Worm (Caenorhabditis elegans) whole organism, late embryonic: ENCODE measurements around the gene cpg-9.

Experiments used
- C08G9.2 ChIP-seq: sonication (generic microtip); optimal IDR thresholded peaks from 2 replicates; lab custom pipeline; 2016; ENCODE audit warnings: mild to moderate bottlenecking, missing genetic modification characterization, moderate library complexity, missing compliant biosample characterization
- F13H6.1 ChIP-seq: sonication (generic microtip); optimal IDR thresholded peaks from 2 replicates; lab custom pipeline; 2016; ENCODE audit warnings: missing genetic modification characterization, missing compliant biosample characterization
- K09A11.1 ChIP-seq: sonication (generic microtip); optimal IDR thresholded peaks from 2 replicates; lab custom pipeline; 2017; ENCODE audit warnings: antibody characterized with exemption, mild to moderate bottlenecking, missing genetic modification characterization, missing compliant biosample characterization; ENCODE audit not compliant: insufficient read depth
- ahr-1 ChIP-seq: sonication (generic microtip); optimal IDR thresholded peaks from 2 replicates; lab custom pipeline; 2016; ENCODE audit warnings: missing genetic modification characterization, missing compliant biosample characterization
- ama-1 ChIP-seq: fragments of 150-350 bp; optimal IDR thresholded peaks from 2 replicates; lab custom pipeline; 2014
- ceh-24 ChIP-seq: sonication (generic microtip); optimal IDR thresholded peaks from 2 replicates; lab custom pipeline; 2016; ENCODE audit warnings: mild to moderate bottlenecking, missing genetic modification characterization, missing compliant biosample characterization
- ceh-30 ChIP-seq: fragments of 150-350 bp; optimal IDR thresholded peaks from 2 replicates; lab custom pipeline; 2014; ENCODE audit warnings: missing biosample characterization, missing genetic modification characterization
- ceh-31 ChIP-seq: sonication (generic microtip); optimal IDR thresholded peaks from 2 replicates; lab custom pipeline; 2016; ENCODE audit warnings: missing genetic modification characterization, missing compliant biosample characterization
- ceh-34 ChIP-seq: sonication (generic microtip); optimal IDR thresholded peaks from 2 replicates; lab custom pipeline; 2016; ENCODE audit warnings: mild to moderate bottlenecking, missing genetic modification characterization, missing compliant biosample characterization
- dmd-4 ChIP-seq: sonication (generic microtip); optimal IDR thresholded peaks from 2 replicates; lab custom pipeline; 2016; ENCODE audit warnings: borderline replicate concordance, missing genetic modification characterization, missing compliant biosample characterization
- elt-2 ChIP-seq: sonication (generic microtip); optimal IDR thresholded peaks from 2 replicates; lab custom pipeline; 2016; ENCODE audit warnings: missing genetic modification reagents, missing genetic modification characterization, missing compliant biosample characterization
- fax-1 ChIP-seq: sonication (generic microtip); optimal IDR thresholded peaks from 2 replicates; lab custom pipeline; 2016; ENCODE audit warnings: missing genotype, missing genetic modification characterization, missing compliant biosample characterization
- fkh-6 ChIP-seq: sonication (generic microtip); optimal IDR thresholded peaks from 2 replicates; lab custom pipeline; 2016; ENCODE audit warnings: missing genetic modification characterization, missing compliant biosample characterization
- gmeb-2 ChIP-seq: sonication (generic microtip); optimal IDR thresholded peaks from 2 replicates; lab custom pipeline; 2016; ENCODE audit warnings: missing genetic modification characterization, inconsistent platforms, missing compliant biosample characterization
- hlh-30 ChIP-seq: sonication (generic microtip); optimal IDR thresholded peaks from 2 replicates; lab custom pipeline; 2017; ENCODE audit warnings: antibody characterized with exemption, missing genetic modification characterization, missing compliant biosample characterization; ENCODE audit not compliant: insufficient read depth
- hlh-6 ChIP-seq: sonication (generic microtip); optimal IDR thresholded peaks from 2 replicates; lab custom pipeline; 2016; ENCODE audit warnings: missing genotype, missing genetic modification characterization, missing compliant biosample characterization
- hlh-8 ChIP-seq: sonication (generic microtip); optimal IDR thresholded peaks from 2 replicates; lab custom pipeline; 2016; ENCODE audit warnings: missing genotype, missing genetic modification characterization, missing compliant biosample characterization
- mec-3 ChIP-seq: sonication (generic microtip); optimal IDR thresholded peaks from 2 replicates; lab custom pipeline; 2016; ENCODE audit warnings: borderline replicate concordance, missing genetic modification characterization, missing compliant biosample characterization
- nfya-1 ChIP-seq: sonication (generic microtip); optimal IDR thresholded peaks from 2 replicates; lab custom pipeline; 2017; ENCODE audit warnings: missing genetic modification characterization, mild to moderate bottlenecking, missing compliant biosample characterization, antibody characterized with exemption, moderate library complexity
- nhr-11 ChIP-seq: fragments of 150-350 bp; optimal IDR thresholded peaks from 2 replicates; lab custom pipeline; 2014; ENCODE audit warnings: missing biosample characterization, missing genetic modification characterization
- npax-4 ChIP-seq: sonication (generic microtip); optimal IDR thresholded peaks from 2 replicates; lab custom pipeline; 2016; ENCODE audit warnings: missing genetic modification characterization, missing compliant biosample characterization
- odd-2 ChIP-seq: sonication (generic microtip); optimal IDR thresholded peaks from 2 replicates; lab custom pipeline; 2017; ENCODE audit warnings: antibody characterized with exemption, mild to moderate bottlenecking, missing genetic modification characterization, missing compliant biosample characterization
- pat-9 ChIP-seq: fragments of 200-800 bp; sonication (Bioruptor generic); optimal IDR thresholded peaks from 2 replicates; lab custom pipeline; 2018; ENCODE audit warnings: mild to moderate bottlenecking, missing genetic modification characterization, moderate library complexity, missing compliant biosample characterization
- pax-1 ChIP-seq: fragments of 150-350 bp; optimal IDR thresholded peaks from 2 replicates; lab custom pipeline; 2014; ENCODE audit warnings: missing biosample characterization, missing genetic modification characterization
- ref-2 ChIP-seq: sonication (generic microtip); optimal IDR thresholded peaks from 2 replicates; lab custom pipeline; 2016; ENCODE audit warnings: missing genetic modification characterization, missing compliant biosample characterization
- sdc-2 ChIP-seq: sonication (generic microtip); optimal IDR thresholded peaks from 2 replicates; lab custom pipeline; 2016; ENCODE audit warnings: missing genotype, missing genetic modification characterization, missing compliant biosample characterization
- sox-2 ChIP-seq: fragments of 200-800 bp; sonication (Bioruptor generic); IDR thresholded peaks from 2 replicates; pipeline ENCODE4 v1.3.6; 2022; ENCODE audit warnings: missing genetic modification reagents, missing genetic modification characterization, missing compliant biosample characterization
- tbx-2 ChIP-seq: sonication (generic microtip); optimal IDR thresholded peaks from 2 replicates; lab custom pipeline; 2016; ENCODE audit warnings: missing genetic modification characterization, missing compliant biosample characterization
- tbx-7 ChIP-seq: sonication (generic microtip); optimal IDR thresholded peaks from 2 replicates; lab custom pipeline; 2016; ENCODE audit warnings: missing genotype, missing genetic modification characterization, missing compliant biosample characterization
- unc-42 ChIP-seq: sonication (generic microtip); optimal IDR thresholded peaks from 2 replicates; lab custom pipeline; 2016; ENCODE audit warnings: missing genotype, missing genetic modification characterization, missing compliant biosample characterization
- unc-55 ChIP-seq: sonication (generic microtip); optimal IDR thresholded peaks from 2 replicates; lab custom pipeline; 2017; ENCODE audit warnings: missing biosample characterization, missing genetic modification reagents, missing genetic modification characterization
- zip-5 ChIP-seq: sonication (generic microtip); optimal IDR thresholded peaks from 2 replicates; lab custom pipeline; 2016; ENCODE audit warnings: missing genetic modification characterization, missing compliant biosample characterization

Gene cpg-9

DNA sequence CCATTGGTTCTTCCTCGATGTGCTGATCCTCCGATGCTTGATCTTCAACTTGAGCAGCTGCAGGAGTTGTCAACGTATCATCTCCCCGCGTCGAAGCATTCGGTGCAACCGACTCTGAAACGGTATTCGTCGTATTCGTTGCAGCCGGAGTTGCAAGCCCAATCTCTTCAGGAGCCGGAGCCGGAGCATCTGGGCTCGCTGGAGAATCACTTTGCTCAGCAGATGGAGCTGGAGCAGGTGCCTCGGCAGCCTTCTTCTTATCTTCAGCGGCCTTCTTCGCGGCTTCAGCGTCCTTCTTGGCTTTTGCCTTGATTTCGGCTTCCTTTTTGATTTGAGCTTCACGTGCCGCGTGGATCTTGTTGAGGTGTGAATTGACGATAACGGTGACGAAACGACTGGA lies 31.3 kb downstream of the cpg-9 start:
- TF ChIP-seq pax-1 (no peak), npax-4 (no peak), gmeb-2 (no peak), K09A11.1 (tag; lab: Kevin White, UChicago) (no peak), odd-2 (no peak), hlh-30 (no peak), unc-55 (GFP tag; lab: Kevin White, UChicago) (no peak)

DNA sequence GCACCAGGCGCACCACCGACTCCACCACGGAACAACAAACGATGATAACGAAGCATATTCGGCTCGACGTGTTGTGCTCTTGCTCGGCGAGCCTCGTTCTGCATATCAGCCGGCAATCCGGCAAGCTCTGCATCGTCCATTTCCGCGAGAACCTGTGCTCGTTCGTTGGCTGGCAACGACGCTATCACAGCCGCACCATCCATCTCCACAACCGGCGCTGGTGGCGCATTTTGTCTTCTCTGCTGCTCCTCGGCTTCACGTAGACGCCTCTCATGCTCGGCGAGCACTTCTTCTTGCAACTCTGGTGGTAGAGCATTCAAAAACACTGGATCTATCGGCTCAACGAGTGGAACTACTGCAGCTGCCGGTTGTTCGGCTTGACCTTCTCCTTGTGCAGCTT lies 32.1 kb downstream of the cpg-9 start:
- TF ChIP-seq C08G9.2 (tag; lab: Kevin White, UChicago) (peak; percentile 10), ceh-24 (tag; lab: Kevin White, UChicago) (no peak), ceh-34 (tag; lab: Kevin White, UChicago) (no peak)

DNA sequence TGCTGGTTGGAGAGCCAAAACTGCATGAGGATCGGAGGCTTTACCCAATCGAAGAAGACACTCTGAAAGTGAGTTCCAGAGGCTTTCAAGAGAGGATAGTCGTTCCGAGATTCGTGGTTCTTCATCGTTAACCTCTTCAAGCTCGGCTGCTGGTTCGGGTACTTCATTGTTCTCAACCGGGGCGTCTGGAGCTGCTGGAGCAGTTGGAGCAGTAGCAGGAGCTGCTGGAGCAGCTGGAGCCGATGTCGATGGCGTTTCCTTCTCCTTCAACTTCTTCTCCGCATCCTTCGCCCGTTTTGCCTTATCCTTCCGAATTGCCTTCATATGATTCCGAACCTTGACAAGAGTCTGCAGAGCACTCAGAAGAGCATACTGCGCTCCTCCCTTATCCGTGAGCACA lies 34.6 kb downstream of the cpg-9 start:
- TF ChIP-seq pat-9 (tag; lab: Kevin White, UChicago) (no peak), dmd-4 (tag; lab: Kevin White, UChicago) (no peak), tbx-7 (tag; lab: Kevin White, UChicago) (no peak), gmeb-2 (no peak), nhr-11 (tag; lab: Kevin White, UChicago) (no peak), hlh-30 (no peak)

DNA sequence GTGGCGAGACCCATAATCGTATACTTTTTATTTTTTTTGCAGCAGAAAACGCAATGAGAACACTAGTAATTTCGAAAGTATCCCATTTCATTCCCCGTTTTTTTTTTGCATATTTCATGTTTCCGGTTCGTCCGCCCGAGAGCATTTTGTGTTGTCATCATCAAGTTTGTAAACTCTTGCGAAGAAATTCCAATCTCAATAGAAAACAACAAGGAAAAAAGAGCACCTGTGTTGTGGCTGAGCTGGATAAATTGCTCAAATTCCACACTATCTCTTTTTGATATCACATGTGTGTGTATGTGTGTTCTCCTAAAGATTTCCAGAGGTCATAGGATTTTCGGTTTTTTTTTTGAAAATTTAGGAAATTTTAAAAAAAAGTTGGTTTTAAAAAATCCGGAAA lies 38.0 kb downstream of the cpg-9 start:
- no peak for TF ChIP-seq C08G9.2 (tag; lab: Kevin White, UChicago)

DNA sequence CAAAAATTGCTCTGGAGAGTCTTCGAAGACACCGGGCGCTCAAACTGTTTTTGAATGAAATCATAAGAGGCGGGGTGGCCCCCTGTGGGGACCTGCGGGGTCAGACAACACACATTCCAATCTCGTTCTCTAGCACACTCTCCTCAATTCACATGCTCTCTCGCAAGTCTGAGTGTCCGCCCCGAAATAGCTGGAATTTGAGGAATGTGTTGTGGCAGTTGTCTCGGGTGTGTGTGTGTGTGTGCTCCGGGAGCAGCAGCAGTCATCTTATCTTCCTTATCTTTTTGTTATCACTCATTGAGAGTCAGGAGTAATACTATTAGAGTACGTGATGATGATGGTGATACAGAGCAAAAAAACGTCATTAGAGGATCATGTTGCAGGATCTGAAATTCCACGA lies 40.1 kb downstream of the cpg-9 start:
- TF ChIP-seq fax-1: no peak
- peak; percentile 66 for TF ChIP-seq elt-2 (tag; lab: Kevin White, UChicago)
- no peak for TF ChIP-seq zip-5 (tag; lab: Kevin White, UChicago)
- TF ChIP-seq ref-2 (tag; lab: Kevin White, UChicago): peak; percentile 37
- peak; percentile 15 for TF ChIP-seq unc-55 (GFP tag; lab: Kevin White, UChicago)

DNA sequence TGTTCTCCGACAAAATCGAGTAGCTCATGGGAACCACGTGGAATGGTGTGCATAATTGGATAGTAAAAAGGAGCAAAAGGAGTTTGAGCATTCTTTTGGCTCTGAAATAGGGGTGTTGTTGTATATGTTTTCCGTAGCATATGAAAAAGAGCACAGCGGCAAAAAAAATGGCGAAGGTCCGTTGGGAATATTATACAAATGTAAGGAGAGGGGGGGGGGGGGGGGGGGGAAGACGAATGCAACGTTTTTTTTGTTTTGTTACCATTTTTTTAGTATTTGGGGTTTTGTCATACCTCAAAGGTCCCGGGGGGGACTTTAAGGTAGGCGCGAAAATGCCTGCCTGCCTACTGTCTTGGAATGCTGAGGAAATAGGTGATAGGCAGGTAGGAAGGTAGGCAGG lies 41.2 kb downstream of the cpg-9 start, which contains the start of gene ndnf-1:
Gene ndnf-1, minus strand, starts transcription at position 101 of the 400 bp plus-strand sequence.
- TF ChIP-seq pat-9 (tag; lab: Kevin White, UChicago) (no peak), hlh-6 (tag; lab: Kevin White, UChicago) (no peak), ama-1 (lab: Kevin White, UChicago) (no peak), odd-2 (no peak), sdc-2 (tag; lab: Kevin White, UChicago) (no peak), ceh-30 (tag; lab: Kevin White, UChicago) (no peak), nfya-1 (tag; lab: Kevin White, UChicago) (no peak)
- TF ChIP-seq, all 69 proteins: peak for 0

DNA sequence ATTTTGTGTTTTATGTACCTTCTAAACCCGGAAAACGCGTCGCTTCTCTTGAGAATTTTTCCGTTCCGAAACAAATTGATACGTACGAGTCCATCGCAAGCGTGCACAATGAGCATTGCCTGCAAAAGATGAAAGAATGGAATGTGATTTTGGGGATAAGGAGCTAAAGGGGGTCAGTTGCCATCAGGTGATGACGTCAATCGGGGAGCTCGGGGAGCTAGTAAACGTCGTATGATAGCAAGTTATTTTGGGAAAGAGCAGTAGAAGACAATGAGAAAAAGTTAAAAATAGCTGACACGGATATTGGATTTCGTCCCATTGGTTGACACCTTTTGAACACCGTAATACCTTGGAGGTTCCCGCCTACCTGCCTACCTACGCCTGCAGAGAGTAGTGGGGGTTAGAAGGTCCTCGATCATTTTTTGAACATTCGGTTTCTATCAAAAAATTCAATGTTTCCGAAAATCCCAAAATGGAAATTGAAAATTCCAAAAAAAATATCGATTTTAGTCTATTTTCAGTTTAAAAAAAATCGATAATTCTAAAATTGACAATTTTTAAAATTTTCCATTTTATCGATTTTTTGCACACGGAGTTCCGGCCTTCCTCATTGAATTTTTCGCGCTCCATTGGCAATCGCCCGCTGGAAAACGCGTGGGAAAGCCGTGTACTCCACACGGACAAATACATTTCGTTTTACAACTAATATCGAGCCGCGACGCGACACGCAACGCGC lies 44.0 kb downstream of the cpg-9 start:
- no peak for TF ChIP-seq ceh-24 (tag; lab: Kevin White, UChicago)
- no peak for TF ChIP-seq ahr-1 (tag; lab: Kevin White, UChicago)
- no peak for TF ChIP-seq hlh-30
- TF ChIP-seq gmeb-2: no peak
- TF ChIP-seq tbx-2 (tag; lab: Kevin White, UChicago): no peak
- no peak for TF ChIP-seq nfya-1 (tag; lab: Kevin White, UChicago)
- TF ChIP-seq ceh-31: no peak
- no peak for TF ChIP-seq hlh-8 (tag; lab: Kevin White, UChicago)
- TF ChIP-seq tbx-7 (tag; lab: Kevin White, UChicago): no peak
- no peak for TF ChIP-seq sox-2 (GFP tag; lab: Robert Waterston, UW)
- no peak for TF ChIP-seq unc-42 (tag; lab: Kevin White, UChicago)
- TF ChIP-seq mec-3: no peak
- TF ChIP-seq F13H6.1: no peak
- TF ChIP-seq fkh-6 (tag; lab: Kevin White, UChicago): no peak
- no peak for TF ChIP-seq elt-2 (tag; lab: Kevin White, UChicago)
